Worm (Caenorhabditis elegans) whole organism, L4/young adult: ENCODE measurements around the gene C31G12.4.

Experiments used
- W03F9.2 ChIP-seq: fragments of 150-350 bp; optimal IDR thresholded peaks from 2 replicates; lab custom pipeline; 2014; ENCODE audit warnings: missing biosample characterization, missing genetic modification characterization
- dao-5 ChIP-seq: sonication (generic microtip); optimal IDR thresholded peaks from 2 replicates; lab custom pipeline; 2016; ENCODE audit warnings: missing genotype, missing genetic modification characterization, moderate library complexity, missing compliant biosample characterization
- him-1 ChIP-seq: sonication (generic microtip); optimal IDR thresholded peaks from 2 replicates; lab custom pipeline; 2016; ENCODE audit warnings: missing genotype, missing genetic modification reagents, missing genetic modification characterization, missing compliant biosample characterization

- TF ChIP-seq W03F9.2, result no peak
- TF ChIP-seq dao-5, result no peak
- no peak for TF ChIP-seq him-1 (tag; lab: Kevin White, UChicago)
These were observed 15.1 kb downstream of the C31G12.4 start for ce11 chrV:18163434-18163833.
